Fruit fly (Drosophila melanogaster) whole organism, embryonic: ENCODE results near the gene Hand.

Experiments
- Ada2b ChIP-seq: fragments of 200-800 bp; sonication (Bioruptor generic); IDR thresholded peaks from 2 replicates; pipeline ENCODE4 v1.3.6; 2022; ENCODE audit warnings: missing biosample characterization, missing genetic modification characterization
- C15 ChIP-seq: fragments of 200-800 bp; sonication (Bioruptor generic); IDR thresholded peaks from 3 replicates; pipeline ENCODE4 v1.3.6; 2022; ENCODE audit warnings: missing biosample characterization, missing genetic modification characterization
- CG10462 ChIP-seq: fragments of 200-800 bp; sonication (Bioruptor generic); optimal IDR thresholded peaks from 2 replicates; lab custom pipeline; 2016; ENCODE audit warnings: missing biosample characterization, missing genetic modification characterization
- CG10959 ChIP-seq: fragments of 200-800 bp; sonication (Bioruptor generic); IDR thresholded peaks from 2 replicates; pipeline ENCODE4 v1.3.6; 2022; ENCODE audit warnings: missing biosample characterization, missing genetic modification characterization
- CG12299 ChIP-seq: fragments of 200-800 bp; sonication (Bioruptor generic); optimal IDR thresholded peaks from 2 replicates; lab custom pipeline; 2018; ENCODE audit warnings: missing biosample characterization, mild to moderate bottlenecking, missing genetic modification characterization
- CG1233 ChIP-seq: fragments of 200-800 bp; sonication (Bioruptor generic); optimal IDR thresholded peaks from 4 replicates; lab custom pipeline; 2018; ENCODE audit warnings: missing biosample characterization, mild to moderate bottlenecking, missing genetic modification characterization
- CG14441 ChIP-seq: fragments of 200-800 bp; sonication (Bioruptor generic); IDR thresholded peaks from 2 replicates; pipeline ENCODE4 v1.3.6; 2022; ENCODE audit warnings: missing biosample characterization, missing genetic modification characterization
- CG15696 ChIP-seq: fragments of 200-800 bp; sonication (Bioruptor generic); optimal IDR thresholded peaks from 2 replicates; lab custom pipeline; 2019; ENCODE audit warnings: missing biosample characterization, mild to moderate bottlenecking, missing genetic modification characterization, moderate library complexity
- CG17612 ChIP-seq: fragments of 200-800 bp; sonication (Bioruptor generic); IDR thresholded peaks from 2 replicates; pipeline ENCODE4 v1.3.6; 2022; ENCODE audit warnings: missing biosample characterization, missing genetic modification characterization
- CG18011 ChIP-seq: fragments of 200-800 bp; sonication (Bioruptor generic); optimal IDR thresholded peaks from 2 replicates; lab custom pipeline; 2017; ENCODE audit warnings: missing biosample characterization, missing genetic modification characterization, mild to moderate bottlenecking, moderate library complexity, missing genotype
- CG4617 ChIP-seq: fragments of 200-800 bp; sonication (Bioruptor generic); optimal IDR thresholded peaks from 3 replicates; lab custom pipeline; 2016; ENCODE audit warnings: missing biosample characterization, missing genetic modification characterization, borderline replicate concordance
- CG6683 ChIP-seq: fragments of 200-800 bp; sonication (Bioruptor generic); optimal IDR thresholded peaks from 2 replicates; lab custom pipeline; 2017; ENCODE audit warnings: missing biosample characterization, mild to moderate bottlenecking, missing genetic modification characterization, missing genetic modification reagents
- CG6689 ChIP-seq: fragments of 200-800 bp; sonication (Bioruptor generic); IDR thresholded peaks from 2 replicates; pipeline ENCODE4 v1.3.6; 2022; ENCODE audit warnings: missing biosample characterization, missing genetic modification characterization
- CG6791 ChIP-seq: fragments of 200-800 bp; sonication (Bioruptor generic); IDR thresholded peaks from 3 replicates; pipeline ENCODE4 v1.3.6; 2022; ENCODE audit warnings: missing biosample characterization, missing genetic modification characterization; ENCODE audit not compliant: partially characterized antibody
- CG6854 ChIP-seq: fragments of 200-800 bp; sonication (Bioruptor generic); optimal IDR thresholded peaks from 3 replicates; lab custom pipeline; 2017; ENCODE audit warnings: missing biosample characterization, mild to moderate bottlenecking, missing genetic modification characterization
- CoRest ChIP-seq: fragments of 200-800 bp; sonication (Bioruptor generic); optimal IDR thresholded peaks from 3 replicates; lab custom pipeline; 2018; ENCODE audit warnings: missing biosample characterization, mild to moderate bottlenecking, missing genetic modification characterization, moderate library complexity
- Deaf1 ChIP-seq: fragments of 200-800 bp; optimal IDR thresholded peaks from 3 replicates; lab custom pipeline; 2019; ENCODE audit warnings: missing biosample characterization, mild to moderate bottlenecking, missing genetic modification characterization, moderate library complexity
- Dek ChIP-seq: fragments of 200-800 bp; sonication (Bioruptor generic); optimal IDR thresholded peaks from 3 replicates; lab custom pipeline; 2019; ENCODE audit warnings: missing biosample characterization, mild to moderate bottlenecking, missing genetic modification characterization, moderate library complexity
- Doc3 ChIP-seq: fragments of 200-800 bp; sonication (Bioruptor generic); IDR thresholded peaks from 3 replicates; pipeline ENCODE4 v1.3.6; 2022; ENCODE audit warnings: missing biosample characterization, missing genetic modification characterization; ENCODE audit not compliant: partially characterized antibody
- Hey ChIP-seq: fragments of 200-800 bp; sonication (Bioruptor generic); optimal IDR thresholded peaks from 3 replicates; lab custom pipeline; 2018; ENCODE audit warnings: missing biosample characterization, mild to moderate bottlenecking, missing genetic modification characterization
- HmgD ChIP-seq: fragments of 200-800 bp; sonication (Bioruptor generic); optimal IDR thresholded peaks from 3 replicates; lab custom pipeline; 2016; ENCODE audit warnings: missing biosample characterization, missing genetic modification characterization
- Jarid2 ChIP-seq: fragments of 200-800 bp; sonication (Bioruptor generic); optimal IDR thresholded peaks from 3 replicates; lab custom pipeline; 2017; ENCODE audit warnings: mild to moderate bottlenecking, missing biosample characterization, missing genetic modification reagents, missing genetic modification characterization
- Lhr ChIP-seq: fragments of 200-800 bp; sonication (Bioruptor generic); optimal IDR thresholded peaks from 3 replicates; lab custom pipeline; 2017; ENCODE audit warnings: mild to moderate bottlenecking, missing biosample characterization, missing genetic modification reagents, missing genetic modification characterization
- NC2β ChIP-seq: fragments of 200-800 bp; sonication (Bioruptor generic); optimal IDR thresholded peaks from 2 replicates; lab custom pipeline; 2016; ENCODE audit warnings: missing biosample characterization, missing genetic modification characterization
- NFAT ChIP-seq: fragments of 200-800 bp; sonication (Bioruptor generic); IDR thresholded peaks from 2 replicates; pipeline ENCODE4 v1.3.6; 2022; ENCODE audit warnings: missing biosample characterization, missing genetic modification characterization
- NK7.1 ChIP-seq: fragments of 200-800 bp; sonication (Bioruptor generic); optimal IDR thresholded peaks from 3 replicates; lab custom pipeline; 2016; ENCODE audit warnings: missing biosample characterization, missing genetic modification characterization
- Neu2 ChIP-seq: fragments of 200-800 bp; sonication (Bioruptor generic); optimal IDR thresholded peaks from 3 replicates; lab custom pipeline; 2016; ENCODE audit warnings: missing biosample characterization, missing genetic modification characterization, borderline replicate concordance
- Nf-YA ChIP-seq: fragments of 200-800 bp; sonication (Bioruptor generic); IDR thresholded peaks from 2 replicates; pipeline ENCODE4 v1.3.6; 2022; ENCODE audit warnings: missing biosample characterization, missing genetic modification characterization
- Poxn ChIP-seq: fragments of 200-800 bp; sonication (Bioruptor generic); IDR thresholded peaks from 2 replicates; pipeline ENCODE4 v1.3.6; 2022; ENCODE audit warnings: missing biosample characterization, missing genetic modification characterization
- Ssrp ChIP-seq: fragments of 200-800 bp; sonication (Bioruptor generic); optimal IDR thresholded peaks from 2 replicates; lab custom pipeline; 2018; ENCODE audit warnings: missing biosample characterization, mild to moderate bottlenecking, missing genetic modification characterization, moderate library complexity
- ac ChIP-seq: fragments of 200-800 bp; sonication (Bioruptor generic); optimal IDR thresholded peaks from 3 replicates; lab custom pipeline; 2017; ENCODE audit warnings: missing biosample characterization, mild to moderate bottlenecking, missing genetic modification characterization
- amos ChIP-seq: fragments of 200-800 bp; sonication (Bioruptor generic); IDR thresholded peaks from 2 replicates; pipeline ENCODE4 v1.3.6; 2022; ENCODE audit warnings: missing biosample characterization, missing genetic modification characterization; ENCODE audit not compliant: partially characterized antibody
- bigmax ChIP-seq: fragments of 200-800 bp; sonication (Bioruptor generic); optimal IDR thresholded peaks from 2 replicates; lab custom pipeline; 2018; ENCODE audit warnings: missing biosample characterization, mild to moderate bottlenecking, missing genetic modification characterization
- chm ChIP-seq: fragments of 200-800 bp; sonication (Bioruptor generic); IDR thresholded peaks from 2 replicates; pipeline ENCODE4 v1.3.6; 2022; ENCODE audit warnings: missing biosample characterization, missing genetic modification characterization
- dati ChIP-seq: fragments of 200-800 bp; sonication (Bioruptor generic); IDR thresholded peaks from 2 replicates; pipeline ENCODE4 v1.3.6; 2022; ENCODE audit warnings: missing biosample characterization, missing genetic modification characterization
- dpn ChIP-seq, 2 experiments: fragments of 200-800 bp; sonication (Bioruptor generic); optimal IDR thresholded peaks; 3 replicates each; lab custom pipeline; 2016; ENCODE audit warnings: missing biosample characterization in 2 of 2, missing genetic modification characterization in 2 of 2
- eve ChIP-seq, 2 experiments: fragments of >200 bp; optimal IDR thresholded peaks; 2 replicates each; lab custom pipeline; 2017; ENCODE audit warnings: missing biosample characterization in 2 of 2, missing genetic modification characterization in 2 of 2
- exex ChIP-seq: fragments of 200-800 bp; sonication (Bioruptor generic); optimal IDR thresholded peaks from 4 replicates; lab custom pipeline; 2018; ENCODE audit warnings: missing biosample characterization, mild to moderate bottlenecking, missing genetic modification characterization, moderate library complexity
- hb ChIP-seq: fragments of 200-800 bp; sonication (Bioruptor generic); IDR thresholded peaks from 3 replicates; pipeline ENCODE4 v1.3.6; 2022; ENCODE audit warnings: missing biosample characterization, missing genetic modification characterization; ENCODE audit not compliant: partially characterized antibody
- jing ChIP-seq: fragments of 200-800 bp; sonication (Bioruptor generic); optimal IDR thresholded peaks from 2 replicates; lab custom pipeline; 2018; ENCODE audit warnings: missing biosample characterization, mild to moderate bottlenecking, missing genetic modification characterization
- lola ChIP-seq, 3 experiments: fragments of >200 bp in 2 of 3; fragments of 200-800 bp in 1 of 3; sonication (Bioruptor generic) in 1 of 3; optimal IDR thresholded peaks; 2 replicates each; lab custom pipeline; 2017 to 2019; ENCODE audit warnings: missing biosample characterization in 3 of 3, missing genetic modification characterization in 3 of 3, mild to moderate bottlenecking in 1 of 3, moderate library complexity in 1 of 3
- otp ChIP-seq: fragments of 200-800 bp; sonication (Bioruptor generic); IDR thresholded peaks from 3 replicates; pipeline ENCODE4, ENCODE4 v1.3.6; 2022; ENCODE audit warnings: missing biosample characterization, missing genetic modification characterization
- pfk ChIP-seq: fragments of 200-800 bp; sonication (Bioruptor generic); optimal IDR thresholded peaks from 2 replicates; lab custom pipeline; 2018; ENCODE audit warnings: missing biosample characterization, mild to moderate bottlenecking, missing genetic modification characterization, moderate library complexity
- phol ChIP-seq: fragments of 200-800 bp; sonication (Bioruptor generic); optimal IDR thresholded peaks from 3 replicates; lab custom pipeline; 2018; ENCODE audit warnings: missing biosample characterization, mild to moderate bottlenecking, missing genetic modification characterization, moderate library complexity
- repo ChIP-seq: fragments of 200-800 bp; sonication (Bioruptor generic); optimal IDR thresholded peaks from 2 replicates; lab custom pipeline; 2016; ENCODE audit warnings: missing biosample characterization, missing genetic modification characterization
- sd ChIP-seq: fragments of 200-800 bp; sonication (Bioruptor generic); optimal IDR thresholded peaks from 3 replicates; lab custom pipeline; 2018; ENCODE audit warnings: missing biosample characterization, mild to moderate bottlenecking, missing genetic modification characterization, moderate library complexity
- tgo ChIP-seq: fragments of 200-800 bp; sonication (Bioruptor generic); IDR thresholded peaks from 3 replicates; pipeline ENCODE4 v1.3.6; 2022; ENCODE audit warnings: missing biosample characterization, missing genetic modification characterization
- tna ChIP-seq: fragments of 200-800 bp; sonication (Bioruptor generic); IDR thresholded peaks from 2 replicates; pipeline ENCODE4 v1.3.6; 2022; ENCODE audit warnings: missing biosample characterization, missing genetic modification characterization; ENCODE audit not compliant: partially characterized antibody

Hand gene

dm6 chr2L:10314327-10315210 lies 19.4 kb upstream of the Hand start, which contains the start of the genes Usp14 and CG4972 (continued):
- TF ChIP-seq NFAT (GFP tag; lab: Robert Waterston, UW) (no peak), Neu2 (no peak), Jarid2 (no peak), Deaf1 (tag; lab: Kevin White, UChicago) (no peak), bigmax (GFP tag; lab: Kevin White, UChicago) (peak; percentile 90), otp (GFP tag; lab: Robert Waterston, UW) (no peak), pfk (GFP tag; lab: Kevin White, UChicago) (peak; percentile 92), tna (GFP tag; lab: Robert Waterston, UW) (no peak), Nf-YA (GFP tag; lab: Robert Waterston, UW) (no peak), Ssrp (tag; lab: Kevin White, UChicago) (no peak), amos (GFP tag; lab: Robert Waterston, UW) (peak; percentile 53; the same call in 1 of the 2 replicates), NK7.1 (GFP tag; lab: Kevin White, UChicago) (no peak), lola (GFP tag; optimal IDR thresholded peaks at IDR 0.05; lab: Kevin White, UChicago) (peak in 1 of 3 experiments; percentile 2), jing (GFP tag; lab: Kevin White, UChicago) (no peak), CG1233 (GFP tag; lab: Kevin White, UChicago) (no peak), CG4617 (peak; percentile 19), NC2β (no peak), CG18011 (GFP tag; lab: Kevin White, UChicago) (no peak), Poxn (GFP tag; lab: Robert Waterston, UW) (no peak), sd (no peak), Lhr (GFP tag; lab: Kevin White, UChicago) (peak; percentile 9), chm (GFP tag; lab: Robert Waterston, UW) (no peak), repo (GFP tag; lab: Kevin White, UChicago) (no peak), C15 (GFP tag; lab: Robert Waterston, UW) (no peak), phol (tag; lab: Kevin White, UChicago) (peak; percentile 60), eve (GFP tag; optimal IDR thresholded peaks at IDR 0.05; lab: Kevin White, UChicago) (no peak), CG6683 (GFP tag; lab: Kevin White, UChicago) (no peak), CG12299 (tag; lab: Kevin White, UChicago) (no peak), CG6689 (GFP tag; lab: Robert Waterston, UW) (no peak), exex (tag; lab: Kevin White, UChicago) (no peak), CG10959 (GFP tag; lab: Robert Waterston, UW) (no peak), dati (GFP tag; lab: Robert Waterston, UW) (no peak), CG15696 (tag; lab: Kevin White, UChicago) (no peak), tgo (GFP tag; lab: Robert Waterston, UW) (no peak), Ada2b (no peak), ac (no peak), HmgD (GFP tag; lab: Kevin White, UChicago) (no peak), CG6854 (GFP tag; lab: Kevin White, UChicago) (no peak), Hey (tag; lab: Kevin White, UChicago) (no peak), CG6791 (GFP tag; lab: Robert Waterston, UW) (peak; percentile 56; the same call in 2 of the 3 replicates), CG17612 (GFP tag; lab: Robert Waterston, UW) (no peak), hb (no peak), CG14441 (no peak), CG10462 (no peak), Dek (tag; lab: Kevin White, UChicago) (no peak), Doc3 (GFP tag; lab: Robert Waterston, UW) (no peak), dpn (GFP tag; optimal IDR thresholded peaks at IDR 0.05; lab: Kevin White, UChicago) (peak in 1 of 2 experiments; percentile 18), CoRest (tag; lab: Kevin White, UChicago) (peak; percentile 55)
